Fruit fly (Drosophila melanogaster): ENCODE measurements around the gene Rtnl1.

DNA sequence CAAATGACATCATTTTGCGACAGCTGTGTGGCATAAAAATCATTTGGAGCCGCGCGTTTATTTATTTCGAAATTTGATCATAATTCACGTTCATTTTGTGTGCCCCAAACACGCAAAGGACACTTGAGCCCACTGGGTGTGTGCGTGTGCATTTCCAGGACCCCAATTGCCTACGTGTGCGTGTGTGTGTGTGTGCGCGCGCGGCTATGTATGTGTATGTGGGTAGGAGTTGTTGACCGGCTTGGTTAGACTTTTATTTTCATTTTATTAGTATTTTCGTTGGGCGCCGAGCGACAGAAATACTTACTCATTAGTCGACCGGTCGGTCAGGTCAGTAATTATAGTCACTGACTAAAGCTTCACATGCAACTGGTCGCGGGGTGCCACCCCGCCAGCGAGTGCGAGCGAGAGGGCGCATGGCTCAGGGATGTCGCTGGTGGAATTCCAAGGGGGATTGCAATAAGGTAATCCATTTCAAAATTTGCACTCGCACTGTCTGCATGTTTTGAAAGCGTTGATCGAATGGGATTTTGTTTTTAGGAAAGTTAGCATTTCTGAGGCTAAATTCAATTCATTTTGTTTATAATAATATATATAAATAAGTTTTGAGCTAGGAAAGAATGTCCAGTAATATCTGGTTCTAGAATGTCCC lies 34.1 kb upstream of the Rtnl1 start:
- no peak for TF ChIP-seq CG8478 (optimal IDR thresholded peaks at IDR 0.05)
- no peak for TF ChIP-seq Dll (optimal IDR thresholded peaks at IDR 0.05)
- no peak for TF ChIP-seq EcR (GFP tag; optimal IDR thresholded peaks at IDR 0.05)
- no peak for TF ChIP-seq psq (optimal IDR thresholded peaks at IDR 0.05)
